Fruit fly (Drosophila melanogaster): ENCODE results near the gene CG42724.

The CG42724 gene

dm6 chr3R:6397611-6398092, 29.6 kb upstream of the CG42724 start (continued):
- TF ChIP-seq grn (GFP tag; optimal IDR thresholded peaks at IDR 0.05): no peak
- no peak for TF ChIP-seq fd64A (GFP tag; optimal IDR thresholded peaks at IDR 0.05)
- no peak for TF ChIP-seq sim (GFP tag; IDR thresholded peaks at IDR 0.05)
- 0 out of 2 replicates have a peak, but pooled peaks have one; percentile 24 for TF ChIP-seq bbx (GFP tag; IDR thresholded peaks at IDR 0.05; ENCODE audit: partially characterized antibody)
- peak; percentile 12 for TF ChIP-seq tap (tag; optimal IDR thresholded peaks at IDR 0.05)
- peak; percentile 54 for TF ChIP-seq CG2678 (tag; optimal IDR thresholded peaks at IDR 0.05)
- TF ChIP-seq unpg (GFP tag; optimal IDR thresholded peaks at IDR 0.05): no peak
- no peak for TF ChIP-seq CG2875 (GFP tag; optimal IDR thresholded peaks at IDR 0.05)
- no peak for TF ChIP-seq Dbx (GFP tag; IDR thresholded peaks at IDR 0.05)
- no peak for TF ChIP-seq ro (GFP tag; IDR thresholded peaks at IDR 0.05)
- no peak for TF ChIP-seq wdn (GFP tag; IDR thresholded peaks at IDR 0.05)
- no peak for TF ChIP-seq pan (optimal IDR thresholded peaks at IDR 0.05)
- TF ChIP-seq pan (GFP tag; optimal IDR thresholded peaks at IDR 0.05 in 1 of 2, IDR thresholded peaks at IDR 0.05 in 1 of 2): no peak
- TF ChIP-seq ac (GFP tag; optimal IDR thresholded peaks at IDR 0.05): no peak
- TF ChIP-seq CG17829 (tag; optimal IDR thresholded peaks at IDR 0.05): peak; percentile 7
- TF ChIP-seq Elba2 (GFP tag; optimal IDR thresholded peaks at IDR 0.05): no peak
- TF ChIP-seq Hr39 (optimal IDR thresholded peaks at IDR 0.05): no peak
- no peak for TF ChIP-seq CG9215 (GFP tag; IDR thresholded peaks at IDR 0.05)
- no peak for TF ChIP-seq NFAT (GFP tag; IDR thresholded peaks at IDR 0.05)
- TF ChIP-seq CG12942 (GFP tag; optimal IDR thresholded peaks at IDR 0.05): no peak
- no peak for TF ChIP-seq CG2116 (GFP tag; optimal IDR thresholded peaks at IDR 0.05)
- TF ChIP-seq CG3065 (GFP tag; optimal IDR thresholded peaks at IDR 0.05): no peak
- no peak for TF ChIP-seq hkb (optimal IDR thresholded peaks at IDR 0.05)
- TF ChIP-seq hkb (GFP tag; IDR thresholded peaks at IDR 0.05): no peak
- no peak for TF ChIP-seq stwl (tag; optimal IDR thresholded peaks at IDR 0.05)
- TF ChIP-seq CG6654 (GFP tag; optimal IDR thresholded peaks at IDR 0.05): no peak
- no peak for TF ChIP-seq CG12071 (GFP tag; optimal IDR thresholded peaks at IDR 0.05)
- TF ChIP-seq CG2120 (GFP tag; optimal IDR thresholded peaks at IDR 0.05): peak; percentile 61
- no peak for TF ChIP-seq CG31365 (tag; optimal IDR thresholded peaks at IDR 0.05)
- no peak for TF ChIP-seq CG6683 (GFP tag; optimal IDR thresholded peaks at IDR 0.05)
- peak; percentile 10 for TF ChIP-seq CG17385 (GFP tag; optimal IDR thresholded peaks at IDR 0.05)
- no peak for TF ChIP-seq CG11456 (GFP tag; IDR thresholded peaks at IDR 0.05)
- no peak for TF ChIP-seq BEAF-32 (GFP tag; optimal IDR thresholded peaks at IDR 0.05)
- TF ChIP-seq lola (GFP tag; optimal IDR thresholded peaks at IDR 0.05): no peak
- no peak for TF ChIP-seq Fer1 (GFP tag; optimal IDR thresholded peaks at IDR 0.05)
- TF ChIP-seq salm (tag; optimal IDR thresholded peaks at IDR 0.05): no peak
- TF ChIP-seq Sox102F (GFP tag; optimal IDR thresholded peaks at IDR 0.05): peak; percentile 35
- no peak for TF ChIP-seq sens-2 (GFP tag; IDR thresholded peaks at IDR 0.05)
- TF ChIP-seq CG11695 (GFP tag; IDR thresholded peaks at IDR 0.05): no peak
- no peak for TF ChIP-seq ash1 (GFP tag; optimal IDR thresholded peaks at IDR 0.05)
- TF ChIP-seq CG10462 (GFP tag; optimal IDR thresholded peaks at IDR 0.05): no peak
- no peak for TF ChIP-seq Dip3 (GFP tag; optimal IDR thresholded peaks at IDR 0.05)
- TF ChIP-seq NK7.1 (GFP tag; optimal IDR thresholded peaks at IDR 0.05): no peak
- TF ChIP-seq Nf-YC (tag; optimal IDR thresholded peaks at IDR 0.05): no peak
- TF ChIP-seq dati (GFP tag; IDR thresholded peaks at IDR 0.05): no peak
- no peak for TF ChIP-seq CG11696 (GFP tag; IDR thresholded peaks at IDR 0.05)
- TF ChIP-seq cad (GFP tag; optimal IDR thresholded peaks at IDR 0.05): no peak
- TF ChIP-seq Mes4 (GFP tag; optimal IDR thresholded peaks at IDR 0.05): no peak
- TF ChIP-seq CG4707 (GFP tag; optimal IDR thresholded peaks at IDR 0.05): no peak
- no peak for TF ChIP-seq Hey (tag; optimal IDR thresholded peaks at IDR 0.05)
- no peak for TF ChIP-seq tup (GFP tag; optimal IDR thresholded peaks at IDR 0.05)
- TF ChIP-seq Asciz (GFP tag; optimal IDR thresholded peaks at IDR 0.05): no peak
- no peak for TF ChIP-seq yki (optimal IDR thresholded peaks at IDR 0.05)
